ENCODE assay signal across 2 fruit fly cellular contexts in genomic region chrX:2813106-2813505, dm6.
A peak's percentile ranks its signal among the peaks of the same experiment; 100 is the strongest.
TF ChIP-seq lines count a peak whose summit lies in the region.

No protein-coding gene starts in this region.

- no peak for TF ChIP-seq CTCF in whole organism, embryonic (GFP tag; optimal IDR thresholded peaks at IDR 0.05; lab: Kevin White, UChicago)

TF ChIP-seq in whole organism, embryonic, 481 proteins besides CTCF, POLR2A, EP300 and RAD21 (continues in another document):
- TF ChIP-seq Fer2 (tag; optimal IDR thresholded peaks at IDR 0.05; lab: Kevin White, UChicago) = no peak
- no peak for TF ChIP-seq HmgZ (tag; optimal IDR thresholded peaks at IDR 0.05; lab: Kevin White, UChicago)
- no peak for TF ChIP-seq CG18599 (GFP tag; optimal IDR thresholded peaks at IDR 0.05; lab: Kevin White, UChicago)
- TF ChIP-seq CG14710 (tag; optimal IDR thresholded peaks at IDR 0.05; lab: Kevin White, UChicago) = no peak
- 0 out of 2 replicates have a peak, but pooled peaks have one; percentile 14 for TF ChIP-seq E2f2 (GFP tag; IDR thresholded peaks at IDR 0.05; lab: Robert Waterston, UW)
- TF ChIP-seq Xbp1 (GFP tag; optimal IDR thresholded peaks at IDR 0.05; lab: Kevin White, UChicago) = peak; percentile 42
- no peak for TF ChIP-seq prd (optimal IDR thresholded peaks at IDR 0.05; lab: Kevin White, UChicago)
- peak; percentile 39; the same call in 1 of the 3 replicates for TF ChIP-seq prd (GFP tag; IDR thresholded peaks at IDR 0.05; lab: Robert Waterston, UW)
- TF ChIP-seq tin (GFP tag; optimal IDR thresholded peaks at IDR 0.05; lab: Kevin White, UChicago) = no peak
- no peak for TF ChIP-seq Nf-YC (tag; optimal IDR thresholded peaks at IDR 0.05; lab: Kevin White, UChicago)
- TF ChIP-seq dysf (GFP tag; IDR thresholded peaks at IDR 0.05; lab: Robert Waterston, UW) = peak; percentile 47; the same call in 1 of the 3 replicates
- 0 out of 2 replicates have a peak, but pooled peaks have one; percentile 24 for TF ChIP-seq Ada2b (GFP tag; IDR thresholded peaks at IDR 0.05; lab: Robert Waterston, UW)
- TF ChIP-seq ttk (GFP tag; IDR thresholded peaks at IDR 0.05; lab: Robert Waterston, UW) = 0 out of 2 replicates have a peak, but pooled peaks have one; percentile 7
- peak in 1 of 2 experiments; percentile 26 for TF ChIP-seq bsh (GFP tag; optimal IDR thresholded peaks at IDR 0.05; lab: Kevin White, UChicago)
- TF ChIP-seq H2.0 (GFP tag; IDR thresholded peaks at IDR 0.05; lab: Robert Waterston, UW) = 0 out of 2 replicates have a peak, but pooled peaks have one; percentile 32
- no peak for TF ChIP-seq pan (optimal IDR thresholded peaks at IDR 0.05; lab: Kevin White, UChicago)
- TF ChIP-seq pan (GFP tag; optimal IDR thresholded peaks at IDR 0.05 in 1 of 2, IDR thresholded peaks at IDR 0.05 in 1 of 2) = peak in 1 of 2 experiments; percentile 47
- peak; percentile 52 for TF ChIP-seq row (GFP tag; IDR thresholded peaks at IDR 0.05; lab: Robert Waterston, UW)
- 0 out of 2 replicates have a peak, but pooled peaks have one; percentile 16 for TF ChIP-seq CG6689 (GFP tag; IDR thresholded peaks at IDR 0.05; lab: Robert Waterston, UW)
- TF ChIP-seq ato (GFP tag; IDR thresholded peaks at IDR 0.05; lab: Robert Waterston, UW; ENCODE audit: partially characterized antibody) = no peak
- no peak for TF ChIP-seq hth (optimal IDR thresholded peaks at IDR 0.05; lab: Kevin White, UChicago)
- no peak for TF ChIP-seq az2 (GFP tag; optimal IDR thresholded peaks at IDR 0.05; lab: Kevin White, UChicago)
- no peak for TF ChIP-seq Atf3 (GFP tag; optimal IDR thresholded peaks at IDR 0.05; lab: Kevin White, UChicago)
- no peak for TF ChIP-seq dpn (GFP tag; optimal IDR thresholded peaks at IDR 0.05; lab: Kevin White, UChicago)
- peak; percentile 54 for TF ChIP-seq slbo (GFP tag; IDR thresholded peaks at IDR 0.05; lab: Robert Waterston, UW)
- no peak for TF ChIP-seq Dll (GFP tag; IDR thresholded peaks at IDR 0.05; lab: Robert Waterston, UW; ENCODE audit: partially characterized antibody)
- TF ChIP-seq HLH4C (GFP tag; IDR thresholded peaks at IDR 0.05; lab: Robert Waterston, UW; ENCODE audit: partially characterized antibody) = no peak
- peak; percentile 11 for TF ChIP-seq lab (GFP tag; optimal IDR thresholded peaks at IDR 0.05; lab: Kevin White, UChicago)
- TF ChIP-seq Sox102F (GFP tag; optimal IDR thresholded peaks at IDR 0.05; lab: Kevin White, UChicago) = peak; percentile 39
- no peak for TF ChIP-seq Chrac-16 (GFP tag; optimal IDR thresholded peaks at IDR 0.05; lab: Kevin White, UChicago)
- TF ChIP-seq Hr51 (GFP tag; optimal IDR thresholded peaks at IDR 0.05; lab: Kevin White, UChicago) = peak in 1 of 2 experiments; percentile 49
- no peak for TF ChIP-seq CG18764 (GFP tag; optimal IDR thresholded peaks at IDR 0.05; lab: Kevin White, UChicago)
- TF ChIP-seq so (GFP tag; IDR thresholded peaks at IDR 0.05; lab: Robert Waterston, UW) = no peak
- peak; percentile 10 for TF ChIP-seq CG2678 (tag; optimal IDR thresholded peaks at IDR 0.05; lab: Kevin White, UChicago)
- TF ChIP-seq CG8359 (GFP tag; optimal IDR thresholded peaks at IDR 0.05; lab: Kevin White, UChicago; ENCODE audit: borderline replicate concordance) = no peak
- TF ChIP-seq Hsf (GFP tag; optimal IDR thresholded peaks at IDR 0.05; lab: Kevin White, UChicago) = peak; percentile 14
- TF ChIP-seq Sin3A (optimal IDR thresholded peaks at IDR 0.05; lab: Kevin White, UChicago) = no peak
- TF ChIP-seq Optix (GFP tag; IDR thresholded peaks at IDR 0.05; lab: Robert Waterston, UW) = 0 out of 3 replicates have a peak, but pooled peaks have one; percentile 37
- TF ChIP-seq CG7372 (GFP tag; IDR thresholded peaks at IDR 0.05; lab: Robert Waterston, UW) = 0 out of 2 replicates have a peak, but pooled peaks have one; percentile 6
- peak; percentile 38; the same call in 1 of the 2 replicates for TF ChIP-seq CG17328 (GFP tag; IDR thresholded peaks at IDR 0.05; lab: Robert Waterston, UW)
- no peak for TF ChIP-seq Max (GFP tag; optimal IDR thresholded peaks at IDR 0.05; lab: Kevin White, UChicago)
- no peak for TF ChIP-seq exex (tag; optimal IDR thresholded peaks at IDR 0.05; lab: Kevin White, UChicago)
- TF ChIP-seq lmd (GFP tag; IDR thresholded peaks at IDR 0.05; lab: Robert Waterston, UW) = peak; percentile 47

TF ChIP-seq in whole organism, prepupa, 60 proteins besides CTCF, POLR2A, EP300 and RAD21:
- TF ChIP-seq Sox14 (GFP tag; optimal IDR thresholded peaks at IDR 0.05; lab: Kevin White, UChicago) (no peak), CG6276 (GFP tag; optimal IDR thresholded peaks at IDR 0.05; lab: Kevin White, UChicago) (no peak), svp (GFP tag; lab: Kevin White, UChicago) (no peak), lz (GFP tag; optimal IDR thresholded peaks at IDR 0.05; lab: Kevin White, UChicago) (no peak), Met (GFP tag; optimal IDR thresholded peaks at IDR 0.05; lab: Kevin White, UChicago) (no peak), CG10631 (GFP tag; optimal IDR thresholded peaks at IDR 0.05; lab: Kevin White, UChicago) (peak; percentile 3), Eip93F (GFP tag; optimal IDR thresholded peaks at IDR 0.05; lab: Kevin White, UChicago) (no peak), ss (GFP tag; optimal IDR thresholded peaks at IDR 0.05; lab: Kevin White, UChicago) (no peak), CG32006 (GFP tag; optimal IDR thresholded peaks at IDR 0.05; lab: Kevin White, UChicago) (peak; percentile 19), CG8119 (GFP tag; IDR thresholded peaks at IDR 0.05; lab: Robert Waterston, UW) (peak; percentile 38; the same call in 1 of the 3 replicates), achi (GFP tag; optimal IDR thresholded peaks at IDR 0.05; lab: Kevin White, UChicago) (peak; percentile 15), Smox (GFP tag; optimal IDR thresholded peaks at IDR 0.05; lab: Kevin White, UChicago) (no peak), esn (GFP tag; optimal IDR thresholded peaks at IDR 0.05; lab: Kevin White, UChicago) (no peak), CG15336 (GFP tag; IDR thresholded peaks at IDR 0.05; lab: Robert Waterston, UW) (no peak)

Comparison
In these comparisons a context has a peak if more than half of its experiments do, and no peak if none do; other contexts are left out.
1. Of the 7 proteins assayed by ChIP-seq in both whole organism, embryonic and whole organism, prepupa: peak only in whole organism, embryonic: Sox102F; only in whole organism, prepupa: none; in both: none; in neither: 6.